Fruit fly (Drosophila melanogaster) whole organism, pupa: ENCODE results near the gene CG15740.

ENCODE experiments used
- CG12605 ChIP-seq: fragments of 200-800 bp; sonication (Bioruptor generic); IDR thresholded peaks from 2 replicates; pipeline ENCODE4 v1.3.6; 2022; ENCODE audit warnings: missing biosample characterization, missing genetic modification characterization
- CG14655 ChIP-seq: fragments of 200-800 bp; sonication (Bioruptor generic); optimal IDR thresholded peaks from 3 replicates; lab custom pipeline; 2017; ENCODE audit warnings: mild to moderate bottlenecking, missing biosample characterization, missing genetic modification reagents, missing genetic modification characterization
- CG15710 ChIP-seq: fragments of 200-800 bp; sonication (Bioruptor generic); optimal IDR thresholded peaks from 2 replicates; lab custom pipeline; 2018; ENCODE audit warnings: missing biosample characterization, mild to moderate bottlenecking, missing genetic modification characterization, moderate library complexity
- CG17806 ChIP-seq: fragments of 200-800 bp; sonication (Bioruptor generic); optimal IDR thresholded peaks from 2 replicates; lab custom pipeline; 2018; ENCODE audit warnings: missing biosample characterization, mild to moderate bottlenecking, missing genetic modification characterization, moderate library complexity
- CG8159 ChIP-seq: fragments of 200-800 bp; sonication (Bioruptor generic); optimal IDR thresholded peaks from 3 replicates; lab custom pipeline; 2018; ENCODE audit warnings: missing biosample characterization, mild to moderate bottlenecking, missing genetic modification characterization, moderate library complexity
- CG8301 ChIP-seq: fragments of 200-800 bp; sonication (Bioruptor generic); optimal IDR thresholded peaks from 2 replicates; lab custom pipeline; 2018; ENCODE audit warnings: missing biosample characterization, mild to moderate bottlenecking, missing genetic modification characterization
- CG9948 ChIP-seq: fragments of 200-800 bp; sonication (Bioruptor generic); optimal IDR thresholded peaks from 2 replicates; lab custom pipeline; 2018; ENCODE audit warnings: missing biosample characterization, mild to moderate bottlenecking, missing genetic modification characterization, moderate library complexity
- D1 ChIP-seq: fragments of 200-800 bp; sonication (Bioruptor generic); optimal IDR thresholded peaks from 2 replicates; lab custom pipeline; 2018; ENCODE audit warnings: missing biosample characterization, mild to moderate bottlenecking, missing genetic modification characterization, moderate library complexity
- EcR ChIP-seq: fragments of 200-800 bp; sonication (Bioruptor generic); optimal IDR thresholded peaks from 3 replicates; lab custom pipeline; 2019; ENCODE audit warnings: missing biosample characterization, missing genetic modification characterization, mild to moderate bottlenecking, moderate library complexity, missing genetic modification reagents
- Ets98B ChIP-seq: fragments of 200-800 bp; sonication (Bioruptor generic); IDR thresholded peaks from 2 replicates; pipeline ENCODE4 v1.3.6; 2022; ENCODE audit warnings: missing biosample characterization, missing genetic modification characterization
- Pif1A ChIP-seq: fragments of 200-800 bp; sonication (Bioruptor generic); optimal IDR thresholded peaks from 3 replicates; lab custom pipeline; 2016; ENCODE audit warnings: missing biosample characterization, missing genetic modification characterization
- Snoo ChIP-seq: fragments of 200-800 bp; sonication (Bioruptor generic); optimal IDR thresholded peaks from 3 replicates; lab custom pipeline; 2017; ENCODE audit warnings: missing biosample characterization, mild to moderate bottlenecking, missing genetic modification characterization, inconsistent platforms
- fd96Ca ChIP-seq: fragments of 200-800 bp; sonication (Bioruptor generic); IDR thresholded peaks from 3 replicates; pipeline ENCODE4 v1.3.6; 2022; ENCODE audit warnings: missing biosample characterization, missing genetic modification characterization
- rn ChIP-seq: fragments of 200-800 bp; sonication (Bioruptor generic); IDR thresholded peaks from 2 replicates; pipeline ENCODE4 v1.3.6; 2022; ENCODE audit warnings: missing biosample characterization, missing genetic modification characterization

DNA sequence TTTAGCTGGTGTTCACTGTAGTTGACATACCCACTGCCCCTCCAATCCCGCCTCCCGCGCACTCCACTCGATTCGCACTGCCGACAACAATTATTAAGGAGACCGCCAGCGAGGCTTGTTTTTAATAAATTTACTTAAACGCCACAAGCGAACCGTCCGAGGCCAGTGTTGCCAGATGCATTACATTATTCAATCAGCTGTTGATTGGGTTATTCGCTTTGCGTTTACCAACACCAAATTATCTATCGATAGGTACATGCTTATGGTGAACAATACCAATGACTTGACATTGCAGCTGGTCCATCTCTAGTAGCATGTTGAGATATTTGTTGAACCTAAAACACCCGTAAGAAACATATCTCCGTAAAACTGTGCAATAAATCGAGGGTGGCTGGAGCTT is 41.1 kb upstream of the CG15740 start, which contains the start of the genes CG10353 and SelG:
- TF ChIP-seq Ets98B (GFP tag; lab: Robert Waterston, UW) (no peak), CG8301 (tag; lab: Kevin White, UChicago) (no peak), D1 (no peak), rn (GFP tag; lab: Robert Waterston, UW) (no peak), Pif1A (GFP tag; lab: Kevin White, UChicago) (no peak), CG15710 (tag; lab: Kevin White, UChicago) (no peak), CG9948 (tag; lab: Kevin White, UChicago) (no peak), EcR (GFP tag; lab: Kevin White, UChicago) (no peak), CG8159 (tag; lab: Kevin White, UChicago) (no peak), CG17806 (tag; lab: Kevin White, UChicago) (no peak), Snoo (tag; lab: Kevin White, UChicago) (no peak), CG12605 (GFP tag; lab: Robert Waterston, UW) (no peak), fd96Ca (GFP tag; lab: Robert Waterston, UW) (no peak), CG14655 (no peak)
